Worm (Caenorhabditis elegans) whole organism, early embryonic: Measurements from ENCODE around the gene T24C2.5.
"Not testable (repeated sequence)": the region's sequence is repeated elsewhere in the genome, so short reads cannot be mapped to it uniquely, and the experiment has no call there.

Experiments used
- B0310.2 ChIP-seq: sonication (generic microtip); optimal IDR thresholded peaks from 2 replicates; lab custom pipeline; 2016; ENCODE audit warnings: mild to moderate bottlenecking, missing genetic modification characterization, missing compliant biosample characterization
- F13C5.2 ChIP-seq: sonication (generic microtip); optimal IDR thresholded peaks from 2 replicates; lab custom pipeline; 2017; ENCODE audit warnings: mild to moderate bottlenecking, missing genetic modification characterization, inconsistent platforms, missing compliant biosample characterization
- aly-1 ChIP-seq: sonication (generic microtip); optimal IDR thresholded peaks from 2 replicates; lab custom pipeline; 2016; ENCODE audit warnings: missing genetic modification characterization, missing compliant biosample characterization
- ama-1 ChIP-seq: fragments of 150-350 bp; optimal IDR thresholded peaks from 2 replicates; lab custom pipeline; 2014
- ceh-13 ChIP-seq: fragments of 200-800 bp; sonication (Bioruptor generic); optimal IDR thresholded peaks from 2 replicates; lab custom pipeline; 2018; ENCODE audit warnings: mild to moderate bottlenecking, missing genetic modification characterization, missing compliant biosample characterization
- ceh-36 ChIP-seq: sonication (generic microtip); optimal IDR thresholded peaks from 2 replicates; lab custom pipeline; 2016; ENCODE audit warnings: missing genetic modification characterization, inconsistent platforms, missing compliant biosample characterization
- ets-7 ChIP-seq: sonication (generic microtip); optimal IDR thresholded peaks from 2 replicates; lab custom pipeline; 2016; ENCODE audit warnings: missing genotype, missing genetic modification characterization, missing compliant biosample characterization
- flt-1 ChIP-seq: fragments of 200-800 bp; sonication (Bioruptor generic); IDR thresholded peaks from 2 replicates; pipeline ENCODE4 v1.3.6; 2022; ENCODE audit warnings: missing genetic modification characterization, missing compliant biosample characterization
- hmbx-1 ChIP-seq: sonication (generic microtip); optimal IDR thresholded peaks from 2 replicates; lab custom pipeline; 2016; ENCODE audit warnings: mild to moderate bottlenecking, missing genetic modification characterization, missing compliant biosample characterization
- hmg-4 ChIP-seq: fragments of 200-800 bp; sonication (Bioruptor generic); optimal IDR thresholded peaks from 2 replicates; lab custom pipeline; 2018; ENCODE audit warnings: mild to moderate bottlenecking, missing genetic modification characterization, missing compliant biosample characterization
- hnd-1 ChIP-seq: sonication (generic microtip); optimal IDR thresholded peaks from 2 replicates; lab custom pipeline; 2016; ENCODE audit warnings: missing genetic modification characterization, missing compliant biosample characterization
- pes-1 ChIP-seq: fragments of 200-800 bp; sonication (Bioruptor generic); IDR thresholded peaks from 2 replicates; pipeline ENCODE4 v1.3.6; 2022; ENCODE audit warnings: missing genetic modification reagents, missing genetic modification characterization, missing compliant biosample characterization
- scrt-1 ChIP-seq: fragments of 200-800 bp; sonication (Bioruptor generic); IDR thresholded peaks from 2 replicates; pipeline ENCODE4 v1.3.6; 2022; ENCODE audit warnings: missing genetic modification characterization, missing compliant biosample characterization
- sea-1 ChIP-seq: fragments of 200-800 bp; sonication (Bioruptor generic); conservative IDR thresholded peaks from 2 replicates; pipeline ENCODE4 v1.3.6; 2022; ENCODE audit warnings: missing genetic modification characterization, missing compliant biosample characterization
- tbx-11 ChIP-seq: fragments of 200-800 bp; sonication (Bioruptor generic); IDR thresholded peaks from 2 replicates; pipeline ENCODE4 v1.3.6; 2022; ENCODE audit warnings: missing genetic modification characterization, missing compliant biosample characterization
- tbx-37 ChIP-seq: fragments of 200-800 bp; sonication (Bioruptor generic); conservative IDR thresholded peaks from 2 replicates; pipeline ENCODE4 v1.3.6; 2022; ENCODE audit warnings: missing genetic modification reagents, missing genetic modification characterization, missing compliant biosample characterization
- tra-4 ChIP-seq: sonication (generic microtip); optimal IDR thresholded peaks from 2 replicates; lab custom pipeline; 2017; ENCODE audit warnings: missing genetic modification characterization, missing compliant biosample characterization

Gene T24C2.5

ce11 chrX:14510358-14510757 is 23.9 kb upstream of the T24C2.5 start:
- no peak for TF ChIP-seq ama-1 (lab: Kevin White, UChicago)

DNA sequence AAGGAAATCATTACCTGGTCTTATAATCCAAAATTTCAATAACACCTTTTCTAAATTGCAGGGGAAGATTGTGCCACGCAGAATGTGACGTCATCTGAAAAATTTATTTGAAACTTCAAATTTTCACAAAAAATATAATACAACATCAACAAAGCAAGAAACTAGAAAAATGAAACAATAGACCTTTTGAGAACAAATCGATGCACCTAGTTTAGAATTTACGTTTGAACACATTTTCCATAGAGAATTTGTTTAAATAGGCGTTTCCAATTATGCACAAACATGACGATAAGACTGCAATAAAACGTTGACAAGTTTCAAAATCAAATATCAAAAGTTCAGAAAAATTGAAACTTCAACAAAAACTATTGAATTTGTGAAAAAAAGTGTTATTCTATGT is 21.4 kb upstream of the T24C2.5 start, which contains the start of gene fbxa-141:
Gene fbxa-141, minus strand, starts transcription at position 101 of the 400 bp plus-strand sequence.
- TF ChIP-seq B0310.2 (tag; lab: Kevin White, UChicago) (no peak), ceh-36 (tag; lab: Kevin White, UChicago) (no peak), hmbx-1 (tag; lab: Kevin White, UChicago) (no peak), ama-1 (lab: Kevin White, UChicago) (no peak), hmg-4 (no peak)

ce11 chrX:14513462-14513861 is 20.8 kb upstream of the T24C2.5 start:
- TF ChIP-seq sea-1 (GFP tag; lab: Robert Waterston, UW) (no peak), ceh-36 (tag; lab: Kevin White, UChicago) (peak; percentile 5)

DNA sequence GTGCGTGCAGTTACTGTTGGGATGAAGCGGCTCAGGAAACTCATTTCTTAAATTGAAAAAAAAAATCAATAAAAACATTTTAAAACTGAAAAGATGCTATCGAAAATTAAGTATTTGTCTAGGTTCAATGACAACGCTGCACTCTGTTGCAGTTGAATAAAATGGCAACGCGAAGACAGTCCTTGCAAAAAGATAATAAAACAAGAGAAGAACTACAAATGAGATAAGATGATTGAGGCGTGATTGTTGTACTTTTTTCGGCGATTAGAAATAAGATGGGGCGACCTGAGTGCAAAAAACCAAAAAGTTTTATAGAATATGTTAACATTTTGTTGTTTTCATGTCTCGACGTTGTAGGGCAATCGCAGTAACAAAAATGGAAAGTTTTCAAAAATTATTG is 19.2 kb upstream of the T24C2.5 start, which contains the start of gene gcsh-1:
Gene gcsh-1, minus strand, starts transcription at position 46 of the 400 bp plus-strand sequence.
- TF ChIP-seq tra-4 (no peak), F13C5.2 (no peak), hnd-1 (tag; lab: Kevin White, UChicago) (no peak), ets-7 (no peak), pes-1 (no peak), tbx-11 (GFP tag; lab: Robert Waterston, UW) (no peak), ama-1 (lab: Kevin White, UChicago) (no peak), scrt-1 (GFP tag; lab: Robert Waterston, UW) (no peak), sea-1 (GFP tag; lab: Robert Waterston, UW) (no peak), ceh-13 (GFP tag; lab: Kevin White, UChicago) (no peak), tbx-37 (GFP tag; lab: Robert Waterston, UW) (no peak)

DNA sequence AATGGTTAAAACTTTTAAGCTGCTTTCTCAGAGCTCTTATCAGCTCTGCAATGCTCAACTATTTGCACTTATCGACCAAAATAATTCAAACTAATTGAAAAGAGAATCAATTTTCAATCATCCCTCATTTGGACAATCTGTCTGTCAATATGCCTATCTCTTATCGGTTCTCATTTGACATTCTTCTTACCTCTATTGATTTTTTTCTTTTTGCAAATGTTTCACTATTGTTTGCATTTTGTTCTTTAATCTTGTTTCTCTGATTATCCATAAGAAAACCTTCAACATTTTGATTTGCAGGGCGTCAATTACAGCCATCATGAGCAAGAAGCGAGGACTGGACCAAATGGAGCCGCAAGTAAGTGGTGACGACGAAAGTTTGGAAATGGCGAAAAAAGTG is 17.7 kb upstream of the T24C2.5 start, which contains the start of gene D1025.10:
Gene D1025.10, plus strand, starts transcription at position 301 of the 400 bp plus-strand sequence.
- TF ChIP-seq pes-1, result no peak
- no peak for TF ChIP-seq B0310.2 (tag; lab: Kevin White, UChicago)
- no peak for TF ChIP-seq flt-1
- no peak for TF ChIP-seq hmbx-1 (tag; lab: Kevin White, UChicago)
- no peak for TF ChIP-seq ets-7
- TF ChIP-seq hnd-1 (tag; lab: Kevin White, UChicago), result no peak
- TF ChIP-seq ceh-36 (tag; lab: Kevin White, UChicago), result no peak
- TF ChIP-seq ama-1 (lab: Kevin White, UChicago), result no peak
- no peak for TF ChIP-seq hmg-4
- TF ChIP-seq tra-4, result no peak
- TF ChIP-seq sea-1 (GFP tag; lab: Robert Waterston, UW), result no peak
- no peak for TF ChIP-seq ceh-13 (GFP tag; lab: Kevin White, UChicago)
- TF ChIP-seq F13C5.2, result no peak
- no peak for TF ChIP-seq tbx-11 (GFP tag; lab: Robert Waterston, UW)
- TF ChIP-seq scrt-1 (GFP tag; lab: Robert Waterston, UW), result no peak

DNA sequence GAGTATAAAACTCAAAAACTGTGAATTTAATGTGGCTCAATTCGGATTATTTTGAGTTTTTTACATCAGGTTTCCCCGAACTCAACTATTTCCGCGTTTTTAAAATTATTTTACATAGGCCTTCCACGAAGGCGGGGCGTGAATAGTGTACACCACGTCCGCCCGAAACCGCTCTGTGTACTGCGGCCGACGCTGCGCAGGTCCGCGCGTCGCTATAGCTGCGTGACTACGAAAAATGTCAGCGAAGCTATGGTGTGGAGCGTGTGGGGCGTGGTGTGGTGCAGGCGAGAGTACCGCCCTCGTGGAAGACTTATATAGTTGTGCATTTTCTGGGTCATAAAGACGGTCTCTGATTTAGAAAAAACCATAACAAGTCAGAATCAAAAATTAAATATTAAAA is 16.4 kb upstream of the T24C2.5 start:
- TF ChIP-seq aly-1 (tag; lab: Kevin White, UChicago) (no peak), ets-7 (no peak), pes-1 (no peak), flt-1 (no peak), hmg-4 (no peak), scrt-1 (GFP tag; lab: Robert Waterston, UW) (no peak), hnd-1 (tag; lab: Kevin White, UChicago) (no peak)

ce11 chrX:14520463-14520862 is 13.8 kb upstream of the T24C2.5 start, which contains the start of gene D1025.1:
Gene D1025.1, plus strand, starts transcription at chrX:14520763.
- no peak for TF ChIP-seq B0310.2 (tag; lab: Kevin White, UChicago)
- no peak for TF ChIP-seq pes-1
- no peak for TF ChIP-seq ama-1 (lab: Kevin White, UChicago)
- TF ChIP-seq tbx-37 (GFP tag; lab: Robert Waterston, UW), result no peak
- no peak for TF ChIP-seq hnd-1 (tag; lab: Kevin White, UChicago)
- no peak for TF ChIP-seq sea-1 (GFP tag; lab: Robert Waterston, UW)
- no peak for TF ChIP-seq F13C5.2
- TF ChIP-seq tra-4, result no peak
- TF ChIP-seq ceh-36 (tag; lab: Kevin White, UChicago), result no peak
- TF ChIP-seq tbx-11 (GFP tag; lab: Robert Waterston, UW), result no peak
- no peak for TF ChIP-seq scrt-1 (GFP tag; lab: Robert Waterston, UW)
- TF ChIP-seq ets-7, result no peak
- no peak for TF ChIP-seq aly-1 (tag; lab: Kevin White, UChicago)

DNA sequence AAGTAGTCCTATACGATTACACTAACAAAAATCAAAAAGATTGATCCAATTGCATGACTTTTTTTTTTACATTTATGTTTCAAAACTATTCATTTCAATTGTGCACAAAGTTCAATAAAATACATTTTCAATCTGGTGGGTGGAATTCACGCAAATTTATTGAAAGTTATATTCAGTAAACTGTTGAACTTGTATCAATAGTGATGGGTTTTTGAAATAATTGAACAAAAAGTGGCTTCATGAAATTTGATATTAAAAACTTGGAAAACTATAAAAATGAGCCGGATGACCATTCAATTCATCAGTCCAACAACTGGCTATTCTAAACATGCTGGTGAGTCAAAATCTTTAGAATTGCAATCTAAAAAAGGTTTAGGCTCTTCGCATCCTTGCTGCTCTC is 10.9 kb upstream of the T24C2.5 start, which contains the start of gene nspc-16:
Gene nspc-16, plus strand, starts transcription at position 301 of the 400 bp plus-strand sequence.
- TF ChIP-seq B0310.2 (tag; lab: Kevin White, UChicago), result no peak
- no peak for TF ChIP-seq tbx-11 (GFP tag; lab: Robert Waterston, UW)
- TF ChIP-seq ama-1 (lab: Kevin White, UChicago), result no peak

DNA sequence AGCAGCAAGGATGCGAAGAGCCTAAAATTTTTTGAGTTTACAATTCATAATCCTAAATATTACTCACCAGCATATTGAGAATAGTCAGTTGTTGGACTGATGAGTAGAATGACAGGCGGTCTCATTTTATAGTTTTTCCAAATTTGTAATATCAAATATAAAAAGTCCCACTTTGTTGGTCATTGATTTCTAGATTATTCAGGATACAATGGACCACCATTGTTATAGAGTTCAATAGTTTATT is 9.2 kb upstream of the T24C2.5 start, which contains the start of gene nspc-17:
Gene nspc-17, minus strand, starts transcription at position 101 of the 244 bp plus-strand sequence.
- TF ChIP-seq ama-1 (lab: Kevin White, UChicago); aly-1 (tag; lab: Kevin White, UChicago); tra-4: not testable (repeated sequence)
